Fruit fly (Drosophila melanogaster) whole organism, embryonic: ENCODE measurements around the gene crq.
A peak's percentile ranks its signal among the peaks of the same experiment; 100 is the strongest.

Experiments used
- Atf3 ChIP-seq: fragments of 200-800 bp; sonication (Bioruptor generic); optimal IDR thresholded peaks from 3 replicates; lab custom pipeline; 2016; ENCODE audit warnings: missing biosample characterization, missing genetic modification characterization
- Atf6 ChIP-seq: fragments of 200-800 bp; sonication (Bioruptor generic); IDR thresholded peaks from 2 replicates; pipeline ENCODE4 v1.3.6; 2022; ENCODE audit warnings: missing biosample characterization, missing genetic modification characterization
- CG10147 ChIP-seq: fragments of 200-800 bp; sonication (Bioruptor generic); optimal IDR thresholded peaks from 2 replicates; lab custom pipeline; 2019; ENCODE audit warnings: missing biosample characterization, mild to moderate bottlenecking, missing genetic modification characterization, moderate library complexity
- CG10209 ChIP-seq: fragments of 200-800 bp; sonication (Bioruptor generic); optimal IDR thresholded peaks from 3 replicates; lab custom pipeline; 2017; ENCODE audit warnings: missing biosample characterization, mild to moderate bottlenecking, missing genetic modification characterization, missing genetic modification reagents
- CG10959 ChIP-seq: fragments of 200-800 bp; sonication (Bioruptor generic); IDR thresholded peaks from 2 replicates; pipeline ENCODE4 v1.3.6; 2022; ENCODE audit warnings: missing biosample characterization, missing genetic modification characterization
- CG11504 ChIP-seq: fragments of 200-800 bp; sonication (Bioruptor generic); optimal IDR thresholded peaks from 3 replicates; lab custom pipeline; 2019; ENCODE audit warnings: missing biosample characterization, mild to moderate bottlenecking, missing genetic modification characterization, moderate library complexity
- CG12071 ChIP-seq: fragments of 200-800 bp; sonication (Bioruptor generic); optimal IDR thresholded peaks from 3 replicates; lab custom pipeline; 2018; ENCODE audit warnings: missing biosample characterization, mild to moderate bottlenecking, missing genetic modification characterization
- CG1233 ChIP-seq: fragments of 200-800 bp; sonication (Bioruptor generic); optimal IDR thresholded peaks from 4 replicates; lab custom pipeline; 2018; ENCODE audit warnings: missing biosample characterization, mild to moderate bottlenecking, missing genetic modification characterization
- CG12391 ChIP-seq: fragments of 200-800 bp; sonication (Bioruptor generic); optimal IDR thresholded peaks from 3 replicates; lab custom pipeline; 2018; ENCODE audit warnings: missing biosample characterization, mild to moderate bottlenecking, missing genetic modification characterization, moderate library complexity
- CG13296 ChIP-seq: fragments of 200-800 bp; sonication (Bioruptor generic); optimal IDR thresholded peaks from 3 replicates; lab custom pipeline; 2018; ENCODE audit warnings: missing biosample characterization, mild to moderate bottlenecking, missing genetic modification characterization
- CG14965 ChIP-seq: fragments of 200-800 bp; sonication (Bioruptor generic); optimal IDR thresholded peaks from 2 replicates; lab custom pipeline; 2016; ENCODE audit warnings: missing biosample characterization, missing genetic modification characterization, borderline replicate concordance
- CG15011 ChIP-seq: fragments of 200-800 bp; sonication (Bioruptor generic); optimal IDR thresholded peaks from 3 replicates; lab custom pipeline; 2018; ENCODE audit warnings: missing biosample characterization, mild to moderate bottlenecking, missing genetic modification characterization
- CG17829 ChIP-seq: fragments of 200-800 bp; optimal IDR thresholded peaks from 2 replicates; lab custom pipeline; 2019; ENCODE audit warnings: missing biosample characterization, mild to moderate bottlenecking, missing genetic modification characterization, moderate library complexity
- CG1832 ChIP-seq: fragments of 200-800 bp; sonication (Bioruptor generic); optimal IDR thresholded peaks from 2 replicates; lab custom pipeline; 2017; ENCODE audit warnings: missing biosample characterization, mild to moderate bottlenecking, missing genetic modification characterization, inconsistent platforms
- CG2116 ChIP-seq: fragments of 200-800 bp; sonication (Bioruptor generic); optimal IDR thresholded peaks from 3 replicates; lab custom pipeline; 2018; ENCODE audit warnings: missing biosample characterization, mild to moderate bottlenecking, missing genetic modification characterization
- CG2129 ChIP-seq: fragments of 200-800 bp; sonication (Bioruptor generic); IDR thresholded peaks from 2 replicates; pipeline ENCODE4 v1.3.6; 2022; ENCODE audit warnings: missing biosample characterization, missing genetic modification characterization; ENCODE audit not compliant: partially characterized antibody
- CG3281 ChIP-seq: fragments of 200-800 bp; sonication (Bioruptor generic); optimal IDR thresholded peaks from 3 replicates; lab custom pipeline; 2017; ENCODE audit warnings: missing biosample characterization, mild to moderate bottlenecking, missing genetic modification characterization
- CG6854 ChIP-seq: fragments of 200-800 bp; sonication (Bioruptor generic); optimal IDR thresholded peaks from 3 replicates; lab custom pipeline; 2017; ENCODE audit warnings: missing biosample characterization, mild to moderate bottlenecking, missing genetic modification characterization
- D19A ChIP-seq: fragments of 200-800 bp; optimal IDR thresholded peaks from 3 replicates; lab custom pipeline; 2019; ENCODE audit warnings: missing biosample characterization, mild to moderate bottlenecking, missing genetic modification characterization, moderate library complexity
- Ets97D ChIP-seq: fragments of 200-800 bp; sonication (Bioruptor generic); optimal IDR thresholded peaks from 3 replicates; lab custom pipeline; 2016; ENCODE audit warnings: missing biosample characterization, missing genetic modification characterization
- Fer3 ChIP-seq: fragments of 200-800 bp; sonication (Bioruptor generic); optimal IDR thresholded peaks from 2 replicates; lab custom pipeline; 2018; ENCODE audit warnings: missing biosample characterization, mild to moderate bottlenecking, missing genetic modification characterization, moderate library complexity
- Gsc ChIP-seq: fragments of 200-800 bp; sonication (Bioruptor generic); IDR thresholded peaks from 2 replicates; pipeline ENCODE4 v1.3.6; 2022; ENCODE audit warnings: missing biosample characterization, missing genetic modification characterization
- Gug ChIP-seq: fragments of 200-800 bp; sonication (Bioruptor generic); IDR thresholded peaks from 4 replicates; pipeline ENCODE4 v1.3.6; 2022; ENCODE audit warnings: missing biosample characterization, missing genetic modification characterization
- Hr3 ChIP-seq: fragments of 200-800 bp; sonication (Bioruptor generic); optimal IDR thresholded peaks from 3 replicates; lab custom pipeline; 2016; ENCODE audit warnings: missing biosample characterization, missing genetic modification characterization
- Jarid2 ChIP-seq: fragments of 200-800 bp; sonication (Bioruptor generic); optimal IDR thresholded peaks from 3 replicates; lab custom pipeline; 2017; ENCODE audit warnings: mild to moderate bottlenecking, missing biosample characterization, missing genetic modification reagents, missing genetic modification characterization
- Med ChIP-seq: fragments of 200-800 bp; sonication (Bioruptor generic); peaks from one replicate; lab custom pipeline; 2016; ENCODE audit warnings: missing biosample characterization, missing genetic modification characterization, mild to moderate bottlenecking, inconsistent platforms, moderate library complexity
- NFAT ChIP-seq: fragments of 200-800 bp; sonication (Bioruptor generic); IDR thresholded peaks from 2 replicates; pipeline ENCODE4 v1.3.6; 2022; ENCODE audit warnings: missing biosample characterization, missing genetic modification characterization
- Optix ChIP-seq: fragments of 200-800 bp; sonication (Bioruptor generic); IDR thresholded peaks from 3 replicates; pipeline ENCODE4 v1.3.6; 2022; ENCODE audit warnings: missing biosample characterization, missing genetic modification characterization
- Scr ChIP-seq: fragments of 200-800 bp; sonication (Bioruptor generic); IDR thresholded peaks from 2 replicates; pipeline ENCODE4 v1.3.6; 2022; ENCODE audit warnings: missing biosample characterization, missing genetic modification characterization; ENCODE audit not compliant: partially characterized antibody
- Sox100B ChIP-seq: fragments of 200-800 bp; sonication (Bioruptor generic); optimal IDR thresholded peaks from 3 replicates; lab custom pipeline; 2018; ENCODE audit warnings: missing biosample characterization, mild to moderate bottlenecking, missing genetic modification characterization
- aop ChIP-seq: fragments of 200-800 bp; sonication (Bioruptor generic); IDR thresholded peaks from 2 replicates; pipeline ENCODE4 v1.3.6; 2022; ENCODE audit warnings: missing biosample characterization, missing genetic modification characterization
- crc ChIP-seq: fragments of 200-800 bp; sonication (Bioruptor generic); optimal IDR thresholded peaks from 2 replicates; lab custom pipeline; 2016; ENCODE audit warnings: missing biosample characterization, missing genetic modification characterization
- danr ChIP-seq: fragments of 200-800 bp; sonication (Bioruptor generic); IDR thresholded peaks from 2 replicates; pipeline ENCODE4 v1.3.6; 2022; ENCODE audit warnings: missing biosample characterization, missing genetic modification characterization
- dmrt11E ChIP-seq: fragments of 200-800 bp; sonication (Bioruptor generic); optimal IDR thresholded peaks from 3 replicates; lab custom pipeline; 2018; ENCODE audit warnings: missing biosample characterization, mild to moderate bottlenecking, missing genetic modification characterization, moderate library complexity
- emc ChIP-seq: fragments of 200-800 bp; sonication (Bioruptor generic); optimal IDR thresholded peaks from 2 replicates; lab custom pipeline; 2016; ENCODE audit warnings: missing biosample characterization, missing genetic modification characterization
- gce ChIP-seq: fragments of 200-800 bp; sonication (Bioruptor generic); IDR thresholded peaks from 3 replicates; pipeline ENCODE4 v1.3.6; 2022; ENCODE audit warnings: missing biosample characterization, missing genetic modification characterization
- lab ChIP-seq: fragments of 200-800 bp; sonication (Bioruptor generic); optimal IDR thresholded peaks from 3 replicates; lab custom pipeline; 2017; ENCODE audit warnings: missing biosample characterization, missing genetic modification characterization, mild to moderate bottlenecking, moderate library complexity, missing genetic modification reagents
- nerfin-2 ChIP-seq: fragments of 200-800 bp; sonication (Bioruptor generic); IDR thresholded peaks from 2 replicates; pipeline ENCODE4 v1.3.6; 2022; ENCODE audit warnings: missing biosample characterization, missing genetic modification characterization; ENCODE audit not compliant: partially characterized antibody
- pho ChIP-seq: fragments of 200-800 bp; sonication (Bioruptor generic); optimal IDR thresholded peaks from 2 replicates; lab custom pipeline; 2016; ENCODE audit warnings: missing biosample characterization, missing genetic modification characterization
- pros ChIP-seq: fragments of 200-800 bp; sonication (Bioruptor generic); optimal IDR thresholded peaks from 3 replicates; lab custom pipeline; 2019; ENCODE audit warnings: missing biosample characterization, mild to moderate bottlenecking, missing genetic modification characterization, moderate library complexity
- sd ChIP-seq: fragments of 200-800 bp; sonication (Bioruptor generic); optimal IDR thresholded peaks from 3 replicates; lab custom pipeline; 2018; ENCODE audit warnings: missing biosample characterization, mild to moderate bottlenecking, missing genetic modification characterization, moderate library complexity
- sna ChIP-seq: fragments of 200-800 bp; sonication (Bioruptor generic); IDR thresholded peaks from 2 replicates; pipeline ENCODE4 v1.3.6; 2022; ENCODE audit warnings: missing biosample characterization, missing genetic modification characterization; ENCODE audit not compliant: partially characterized antibody
- stc ChIP-seq: fragments of 200-800 bp; sonication (Bioruptor generic); IDR thresholded peaks from 2 replicates; pipeline ENCODE4 v1.3.6; 2022; ENCODE audit warnings: missing biosample characterization, missing genetic modification characterization
- tin ChIP-seq: fragments of 200-800 bp; sonication (Bioruptor generic); optimal IDR thresholded peaks from 3 replicates; lab custom pipeline; 2016; ENCODE audit warnings: missing biosample characterization, missing genetic modification characterization
- tup ChIP-seq: fragments of 200-800 bp; sonication (Bioruptor generic); optimal IDR thresholded peaks from 2 replicates; lab custom pipeline; 2016; ENCODE audit warnings: missing biosample characterization, mild to moderate bottlenecking, missing genetic modification characterization, moderate library complexity
- unpg ChIP-seq: fragments of 200-800 bp; sonication (Bioruptor generic); optimal IDR thresholded peaks from 3 replicates; lab custom pipeline; 2018; ENCODE audit warnings: missing biosample characterization, mild to moderate bottlenecking, missing genetic modification characterization, moderate library complexity
- vfl ChIP-seq: fragments of 200-800 bp; sonication (Bioruptor generic); optimal IDR thresholded peaks from 2 replicates; lab custom pipeline; 2016; ENCODE audit warnings: missing biosample characterization, missing genetic modification characterization
- wor ChIP-seq: fragments of 200-800 bp; sonication (Bioruptor generic); IDR thresholded peaks from 2 replicates; pipeline ENCODE4 v1.3.6; 2022; ENCODE audit warnings: missing biosample characterization, missing genetic modification characterization
- zf30C ChIP-seq: fragments of 200-800 bp; sonication (Bioruptor generic); optimal IDR thresholded peaks from 3 replicates; lab custom pipeline; 2018; ENCODE audit warnings: missing biosample characterization, mild to moderate bottlenecking, missing genetic modification characterization

Gene crq

dm6 chr2L:487719-488547 lies 35.1 kb upstream of the crq start (continued):
- TF ChIP-seq sd (tag; lab: Kevin White, UChicago) (no peak), NFAT (GFP tag; lab: Robert Waterston, UW) (no peak), CG1233 (GFP tag; lab: Kevin White, UChicago) (peak; percentile 8), nerfin-2 (GFP tag; lab: Robert Waterston, UW) (no peak), Med (GFP tag; lab: Kevin White, UChicago) (peak; percentile 80), CG15011 (GFP tag; lab: Kevin White, UChicago) (no peak), tup (no peak), Hr3 (GFP tag; lab: Kevin White, UChicago) (peak; percentile 20), unpg (peak; percentile 30), Atf6 (no peak; the same call in 1 of the 2 replicates), CG17829 (tag; lab: Kevin White, UChicago) (no peak), Gug (GFP tag; lab: Robert Waterston, UW) (no peak), CG2116 (peak; percentile 3), pho (GFP tag; lab: Kevin White, UChicago) (no peak), CG14965 (no peak), crc (no peak), Optix (no peak), gce (no peak), CG10959 (GFP tag; lab: Robert Waterston, UW) (no peak), tin (peak; percentile 1), dmrt11E (tag; lab: Kevin White, UChicago) (no peak), wor (no peak), CG3281 (peak; percentile 25), Atf3 (GFP tag; lab: Kevin White, UChicago) (no peak), CG1832 (GFP tag; lab: Kevin White, UChicago) (no peak), stc (GFP tag; lab: Robert Waterston, UW) (no peak), CG12391 (tag; lab: Kevin White, UChicago) (peak; percentile 38), D19A (tag; lab: Kevin White, UChicago) (no peak), CG10147 (GFP tag; lab: Kevin White, UChicago) (peak; percentile 27), Scr (GFP tag; lab: Robert Waterston, UW) (no peak), Jarid2 (peak; percentile 37), Fer3 (peak; percentile 17), pros (GFP tag; lab: Kevin White, UChicago) (no peak), CG11504 (tag; lab: Kevin White, UChicago) (peak; percentile 60), Gsc (GFP tag; lab: Robert Waterston, UW) (no peak), Ets97D (no peak), Sox100B (GFP tag; lab: Kevin White, UChicago) (peak; percentile 38), vfl (GFP tag; lab: Kevin White, UChicago) (peak; percentile 10), lab (GFP tag; lab: Kevin White, UChicago) (peak; percentile 48), CG13296 (GFP tag; lab: Kevin White, UChicago) (peak; percentile 42), CG2129 (GFP tag; lab: Robert Waterston, UW) (no peak), CG10209 (GFP tag; lab: Kevin White, UChicago) (peak; percentile 18), sna (no peak), emc (no peak), aop (GFP tag; lab: Robert Waterston, UW) (no peak), danr (GFP tag; lab: Robert Waterston, UW) (no peak), CG12071 (no peak), CG6854 (GFP tag; lab: Kevin White, UChicago) (no peak), zf30C (peak; percentile 1)
